Worm (Caenorhabditis elegans) whole organism, young adult: ENCODE results near the gene M153.5.

Experiments
- C06A6.2 ChIP-seq: fragments of 200-800 bp; sonication (Bioruptor generic); conservative IDR thresholded peaks from 2 replicates; pipeline ENCODE4 v1.3.6; 2022; ENCODE audit warnings: missing genetic modification characterization, missing compliant biosample characterization
- D2030.7 ChIP-seq: fragments of 200-800 bp; sonication (Bioruptor generic); IDR thresholded peaks from 2 replicates; pipeline ENCODE4 v1.3.6; 2022; ENCODE audit warnings: missing genetic modification reagents, missing genetic modification characterization, missing compliant biosample characterization
- F22D6.2 ChIP-seq: sonication (generic microtip); optimal IDR thresholded peaks from 2 replicates; lab custom pipeline; 2016; ENCODE audit warnings: mild to moderate bottlenecking, missing genetic modification characterization, missing compliant biosample characterization
- F23B12.7 ChIP-seq: sonication (generic microtip); optimal IDR thresholded peaks from 2 replicates; lab custom pipeline; 2017; ENCODE audit warnings: missing genetic modification characterization, mild to moderate bottlenecking, missing compliant biosample characterization, antibody characterized with exemption, moderate library complexity; ENCODE audit not compliant: insufficient read depth
- F33H1.4 ChIP-seq: fragments of 200-800 bp; sonication (Bioruptor generic); IDR thresholded peaks from 2 replicates; pipeline ENCODE4 v1.3.6; 2022; ENCODE audit warnings: missing genetic modification reagents, missing genetic modification characterization, missing compliant biosample characterization
- F52B5.7 ChIP-seq: sonication (generic microtip); optimal IDR thresholded peaks from 2 replicates; lab custom pipeline; 2016; ENCODE audit warnings: mild to moderate bottlenecking, missing genetic modification characterization, missing compliant biosample characterization
- F55B11.4 ChIP-seq: sonication (generic microtip); optimal IDR thresholded peaks from 2 replicates; lab custom pipeline; 2016; ENCODE audit warnings: missing compliant biosample characterization, missing genetic modification characterization, borderline replicate concordance; ENCODE audit not compliant: insufficient read depth
- F57A8.1 ChIP-seq: fragments of 200-800 bp; sonication (Bioruptor generic); optimal IDR thresholded peaks from 2 replicates; lab custom pipeline; 2018; ENCODE audit warnings: mild to moderate bottlenecking, missing genetic modification characterization, moderate library complexity, missing compliant biosample characterization
- T26A5.8 ChIP-seq: sonication (generic microtip); optimal IDR thresholded peaks from 2 replicates; lab custom pipeline; 2016; ENCODE audit warnings: missing genetic modification characterization, missing compliant biosample characterization
- Y53F4B.3 ChIP-seq: fragments of 200-800 bp; sonication (Bioruptor generic); IDR thresholded peaks from 2 replicates; pipeline ENCODE4 v1.3.6; 2022; ENCODE audit warnings: missing genetic modification reagents, missing genetic modification characterization, missing compliant biosample characterization
- Y53G8AR.9 ChIP-seq: fragments of 200-800 bp; sonication (Bioruptor generic); conservative IDR thresholded peaks from 2 replicates; pipeline ENCODE4 v1.3.6; 2022; ENCODE audit warnings: missing genetic modification reagents, missing genetic modification characterization, missing compliant biosample characterization
- Y79H2A.3 ChIP-seq: fragments of 200-800 bp; sonication (Bioruptor generic); conservative IDR thresholded peaks from 2 replicates; pipeline ENCODE4 v1.3.6; 2022; ENCODE audit warnings: missing genetic modification reagents, missing genetic modification characterization, missing compliant biosample characterization
- aptf-3 ChIP-seq: fragments of 200-800 bp; sonication (Bioruptor generic); IDR thresholded peaks from 2 replicates; pipeline ENCODE4 v1.3.6; 2022; ENCODE audit warnings: missing genetic modification characterization, missing compliant biosample characterization
- attf-5 ChIP-seq: fragments of 200-800 bp; sonication (Bioruptor generic); optimal IDR thresholded peaks from 2 replicates; lab custom pipeline; 2018; ENCODE audit warnings: mild to moderate bottlenecking, missing genetic modification characterization, missing compliant biosample characterization
- attf-6 ChIP-seq: fragments of 200-800 bp; sonication (Bioruptor generic); IDR thresholded peaks from 2 replicates; pipeline ENCODE4 v1.3.6; 2022; ENCODE audit warnings: missing genetic modification reagents, missing genetic modification characterization, missing compliant biosample characterization
- bed-1 ChIP-seq: fragments of 200-800 bp; sonication (Bioruptor generic); IDR thresholded peaks from 2 replicates; pipeline ENCODE4 v1.3.6; 2022; ENCODE audit warnings: missing genetic modification reagents, missing genetic modification characterization, missing compliant biosample characterization
- bed-2 ChIP-seq: fragments of 200-800 bp; sonication (Bioruptor generic); IDR thresholded peaks from 2 replicates; pipeline ENCODE4 v1.3.6; 2022; ENCODE audit warnings: missing genetic modification reagents, missing genetic modification characterization, missing compliant biosample characterization
- ccch-3 ChIP-seq: fragments of 200-800 bp; sonication (Bioruptor generic); optimal IDR thresholded peaks from 2 replicates; lab custom pipeline; 2018; ENCODE audit warnings: mild to moderate bottlenecking, missing genetic modification characterization, missing compliant biosample characterization
- ceh-100 ChIP-seq: fragments of 200-800 bp; sonication (Bioruptor generic); IDR thresholded peaks from 2 replicates; pipeline ENCODE4 v1.3.6; 2022; ENCODE audit warnings: missing genetic modification reagents, missing genetic modification characterization, missing compliant biosample characterization
- chd-7 ChIP-seq: sonication (generic microtip); optimal IDR thresholded peaks from 2 replicates; lab custom pipeline; 2016; ENCODE audit warnings: mild to moderate bottlenecking, missing genetic modification characterization, moderate library complexity, missing compliant biosample characterization
- die-1 ChIP-seq: sonication (generic microtip); optimal IDR thresholded peaks from 2 replicates; lab custom pipeline; 2016; ENCODE audit warnings: missing genotype, mild to moderate bottlenecking, missing genetic modification characterization, missing compliant biosample characterization
- egl-18 ChIP-seq: fragments of 200-800 bp; sonication (Bioruptor generic); IDR thresholded peaks from 2 replicates; pipeline ENCODE4 v1.3.6; 2022; ENCODE audit warnings: missing genetic modification reagents, missing genetic modification characterization, missing compliant biosample characterization
- egrh-3 ChIP-seq: fragments of 200-800 bp; sonication (Bioruptor generic); IDR thresholded peaks from 2 replicates; pipeline ENCODE4 v1.3.6; 2022; ENCODE audit warnings: missing genetic modification reagents, missing genetic modification characterization, missing compliant biosample characterization
- fkh-3 ChIP-seq: sonication (generic microtip); optimal IDR thresholded peaks from 2 replicates; lab custom pipeline; 2016; ENCODE audit warnings: mild to moderate bottlenecking, missing genetic modification characterization, missing compliant biosample characterization
- lin-40 ChIP-seq: sonication (generic microtip); optimal IDR thresholded peaks from 2 replicates; lab custom pipeline; 2016; ENCODE audit warnings: missing genetic modification characterization, mild to moderate bottlenecking, missing compliant biosample characterization, missing genotype, missing genetic modification reagents
- lir-1 ChIP-seq: fragments of 200-800 bp; sonication (Bioruptor generic); conservative IDR thresholded peaks from 2 replicates; pipeline ENCODE4 v1.3.6; 2022; ENCODE audit warnings: missing genetic modification reagents, missing genetic modification characterization, missing compliant biosample characterization
- lsl-1 ChIP-seq: fragments of 200-800 bp; sonication (Bioruptor generic); optimal IDR thresholded peaks from 2 replicates; lab custom pipeline; 2018; ENCODE audit warnings: mild to moderate bottlenecking, missing genetic modification characterization, moderate library complexity, missing compliant biosample characterization
- madf-10 ChIP-seq: sonication (generic microtip); optimal IDR thresholded peaks from 2 replicates; lab custom pipeline; 2016; ENCODE audit warnings: mild to moderate bottlenecking, missing genetic modification characterization, missing compliant biosample characterization
- mxl-1 ChIP-seq: sonication (generic microtip); optimal IDR thresholded peaks from 2 replicates; lab custom pipeline; 2016; ENCODE audit warnings: missing genetic modification characterization, missing compliant biosample characterization
- nfya-1 ChIP-seq: sonication (generic microtip); optimal IDR thresholded peaks from 2 replicates; lab custom pipeline; 2017; ENCODE audit warnings: antibody characterized with exemption, missing compliant biosample characterization, missing genetic modification characterization, borderline replicate concordance; ENCODE audit not compliant: insufficient read depth
- nfya-2 ChIP-seq: fragments of 200-800 bp; sonication (Bioruptor generic); IDR thresholded peaks from 2 replicates; pipeline ENCODE4 v1.3.6; 2022; ENCODE audit warnings: missing genetic modification reagents, missing genetic modification characterization, missing compliant biosample characterization
- nhr-27 ChIP-seq: fragments of 200-800 bp; sonication (Bioruptor generic); optimal IDR thresholded peaks from 2 replicates; lab custom pipeline; 2018; ENCODE audit warnings: mild to moderate bottlenecking, missing genetic modification characterization, moderate library complexity, missing compliant biosample characterization
- nhr-80 ChIP-seq: sonication (generic microtip); optimal IDR thresholded peaks from 2 replicates; lab custom pipeline; 2016; ENCODE audit warnings: missing genetic modification characterization, missing compliant biosample characterization
- snpc-1.1 ChIP-seq: sonication (generic microtip); optimal IDR thresholded peaks from 2 replicates; lab custom pipeline; 2017; ENCODE audit warnings: missing genetic modification characterization, mild to moderate bottlenecking, missing compliant biosample characterization, antibody characterized with exemption, moderate library complexity, missing genotype, missing genetic modification reagents; ENCODE audit not compliant: insufficient read depth
- snpc-4 ChIP-seq, 5 experiments: fragments of 150-350 bp in 1 of 5; sonication (generic microtip) in 4 of 5; optimal IDR thresholded peaks; 2 replicates each; lab custom pipeline; 2014 to 2018; ENCODE audit warnings: missing genetic modification characterization in 5 of 5, missing biosample characterization in 3 of 5, antibody characterized with exemption in 2 of 5, mild to moderate bottlenecking in 2 of 5, missing compliant biosample characterization in 2 of 5, missing genotype in 2 of 5, moderate library complexity in 2 of 5, missing genetic modification reagents in 1 of 5
- unc-130 ChIP-seq: sonication (generic microtip); optimal IDR thresholded peaks from 2 replicates; lab custom pipeline; 2016; ENCODE audit warnings: missing genetic modification reagents, missing genetic modification characterization, missing compliant biosample characterization
- unc-62 ChIP-seq: fragments of 150-350 bp; optimal IDR thresholded peaks from 2 replicates; lab custom pipeline; 2014; ENCODE audit warnings: missing biosample characterization, missing genetic modification reagents, missing genetic modification characterization
- zfh-2 ChIP-seq: fragments of 200-800 bp; sonication (Bioruptor generic); conservative IDR thresholded peaks from 2 replicates; pipeline ENCODE4 v1.3.6; 2022; ENCODE audit warnings: missing genetic modification reagents, missing genetic modification characterization, missing compliant biosample characterization
- ztf-18 ChIP-seq: sonication (generic microtip); optimal IDR thresholded peaks from 2 replicates; lab custom pipeline; 2016; ENCODE audit warnings: missing genotype, mild to moderate bottlenecking, missing genetic modification characterization, missing compliant biosample characterization
- ztf-22 ChIP-seq: fragments of 200-800 bp; sonication (Bioruptor generic); optimal IDR thresholded peaks from 2 replicates; lab custom pipeline; 2018; ENCODE audit warnings: mild to moderate bottlenecking, missing genetic modification characterization, moderate library complexity, missing compliant biosample characterization
- ztf-25 ChIP-seq: fragments of 200-800 bp; sonication (Bioruptor generic); IDR thresholded peaks from 2 replicates; pipeline ENCODE4 v1.3.6; 2022; ENCODE audit warnings: missing genetic modification reagents, missing genetic modification characterization, missing compliant biosample characterization
- ztf-26 ChIP-seq: sonication (generic microtip); optimal IDR thresholded peaks from 2 replicates; lab custom pipeline; 2017; ENCODE audit warnings: missing genetic modification characterization, missing compliant biosample characterization
- ztf-28 ChIP-seq: fragments of 200-800 bp; sonication (Bioruptor generic); IDR thresholded peaks from 2 replicates; pipeline ENCODE4 v1.3.6; 2022; ENCODE audit warnings: missing genetic modification reagents, missing genetic modification characterization, missing compliant biosample characterization

The M153.5 gene

ce11 chrX:12103712-12104111 lies 40.1 kb upstream of the M153.5 start, which contains the start of gene W03G11.3:
W03G11.3 (minus strand) TSS chrX:12103812.
- TF ChIP-seq F23B12.7 (no peak), ccch-3 (no peak), F57A8.1 (GFP tag; lab: Kevin White, UChicago) (no peak), nhr-80 (tag; lab: Kevin White, UChicago) (no peak), bed-2 (GFP tag; lab: Robert Waterston, UW) (no peak), lir-1 (GFP tag; lab: Robert Waterston, UW) (no peak), bed-1 (no peak), snpc-1.1 (no peak), nhr-27 (no peak), D2030.7 (GFP tag; lab: Robert Waterston, UW) (no peak), snpc-4 (GFP tag; optimal IDR thresholded peaks at IDR 0.05; lab: Kevin White, UChicago) (no peak), snpc-4 (tag; optimal IDR thresholded peaks at IDR 0.05; lab: Kevin White, UChicago) (no peak), unc-62 (GFP tag; lab: Kevin White, UChicago) (no peak), ceh-100 (GFP tag; lab: Robert Waterston, UW) (no peak), Y53G8AR.9 (GFP tag; lab: Robert Waterston, UW) (no peak), lin-40 (tag; lab: Kevin White, UChicago) (no peak), F55B11.4 (tag; lab: Kevin White, UChicago) (no peak), F33H1.4 (GFP tag; lab: Robert Waterston, UW) (no peak)
- TF ChIP-seq, all 124 proteins: peak for 0

DNA sequence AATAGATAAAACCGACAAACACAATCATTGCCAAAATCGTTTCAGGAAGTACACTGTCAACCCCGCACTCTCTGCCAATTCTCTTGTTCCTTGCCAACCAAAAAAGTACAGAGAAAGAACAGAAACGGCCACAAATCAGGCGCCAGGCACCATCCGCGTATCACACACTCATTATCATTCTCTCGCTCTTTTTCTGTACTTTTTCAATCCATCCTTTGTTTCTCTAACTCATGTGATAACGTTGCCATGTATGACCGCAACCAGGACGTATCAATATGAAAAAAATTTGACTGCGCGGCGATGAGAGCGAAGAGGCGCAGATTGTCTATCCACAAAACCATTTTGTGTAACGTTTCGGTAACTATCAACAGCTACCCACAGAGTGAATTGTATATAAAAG lies 39.2 kb upstream of the M153.5 start, which contains the start of gene col-181:
Gene col-181, plus strand, starts transcription at position 301 of the 400 bp plus-strand sequence.
- no peak for TF ChIP-seq ceh-100 (GFP tag; lab: Robert Waterston, UW)
- TF ChIP-seq die-1 (tag; lab: Kevin White, UChicago): peak; percentile 8
- TF ChIP-seq, all 124 proteins: peak for 1

DNA sequence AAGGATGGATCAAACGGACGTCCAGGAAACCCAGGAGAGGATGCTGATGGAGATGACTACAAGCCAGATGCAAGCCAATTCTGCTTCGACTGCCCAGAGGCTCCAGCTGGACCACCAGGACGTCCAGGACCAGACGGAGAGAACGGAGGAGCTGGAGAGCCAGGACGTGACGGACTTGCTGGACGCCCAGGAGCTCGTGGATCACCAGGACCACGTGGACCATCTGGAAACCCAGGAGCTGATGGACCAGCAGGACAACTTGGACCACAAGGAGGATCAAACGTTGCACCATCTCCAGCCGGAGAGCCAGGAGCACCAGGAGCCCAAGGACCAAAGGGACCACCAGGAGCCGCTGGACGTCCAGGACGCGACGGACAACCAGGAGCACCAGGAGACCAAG lies 38.3 kb upstream of the M153.5 start:
- TF ChIP-seq ztf-22 (GFP tag; lab: Kevin White, UChicago): no peak
- TF ChIP-seq ztf-26: peak; percentile 44
- TF ChIP-seq ztf-28 (GFP tag; lab: Robert Waterston, UW): no peak
- no peak for TF ChIP-seq chd-7
- no peak for TF ChIP-seq madf-10 (tag; lab: Kevin White, UChicago)
- TF ChIP-seq fkh-3 (tag; lab: Kevin White, UChicago): no peak
- TF ChIP-seq zfh-2 (GFP tag; lab: Robert Waterston, UW): peak; percentile 87
- TF ChIP-seq egrh-3 (GFP tag; lab: Robert Waterston, UW): peak; percentile 79; the same call in 1 of the 2 replicates
- no peak for TF ChIP-seq attf-6 (GFP tag; lab: Robert Waterston, UW)

DNA sequence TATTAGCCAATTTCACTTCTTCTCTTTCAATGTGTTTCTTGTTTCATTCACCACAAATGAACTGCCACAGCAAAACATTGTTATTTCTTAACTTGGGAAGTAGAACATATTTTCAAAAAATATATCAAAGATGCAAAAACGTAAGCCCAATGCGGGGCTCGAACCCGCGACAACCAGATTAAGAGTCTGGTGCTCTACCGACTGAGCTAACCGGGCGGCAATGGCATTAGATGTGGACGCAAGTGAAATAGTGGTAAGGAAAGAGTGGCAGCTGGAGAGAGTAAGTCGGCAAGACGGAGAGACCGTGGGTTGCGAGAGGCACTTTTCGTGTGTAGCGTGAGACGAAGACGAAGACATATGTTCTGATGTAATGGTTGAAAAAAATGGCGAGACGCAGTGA lies 37.8 kb upstream of the M153.5 start:
- TF ChIP-seq bed-1 (no peak), bed-2 (GFP tag; lab: Robert Waterston, UW) (0 out of 2 replicates have a peak, but pooled peaks have one; percentile 47), aptf-3 (GFP tag; lab: Robert Waterston, UW) (no peak), attf-5 (no peak), mxl-1 (tag; lab: Kevin White, UChicago) (peak; percentile 91), C06A6.2 (GFP tag; lab: Robert Waterston, UW) (peak; percentile 67), ztf-25 (GFP tag; lab: Robert Waterston, UW) (peak; percentile 98), nfya-1 (tag; lab: Kevin White, UChicago) (no peak), F57A8.1 (GFP tag; lab: Kevin White, UChicago) (no peak), Y53F4B.3 (GFP tag; lab: Robert Waterston, UW) (peak; percentile 84), nfya-2 (GFP tag; lab: Robert Waterston, UW) (no peak), F22D6.2 (tag; lab: Kevin White, UChicago) (peak; percentile 53), T26A5.8 (tag; lab: Kevin White, UChicago) (peak; percentile 87), lsl-1 (GFP tag; lab: Kevin White, UChicago) (no peak), unc-130 (GFP tag; lab: Kevin White, UChicago) (peak; percentile 46), lin-40 (tag; lab: Kevin White, UChicago) (peak; percentile 88), F52B5.7 (tag; lab: Kevin White, UChicago) (peak; percentile 87), F33H1.4 (GFP tag; lab: Robert Waterston, UW) (no peak), egl-18 (GFP tag; lab: Robert Waterston, UW) (peak; percentile 89), ztf-18 (tag; lab: Kevin White, UChicago) (peak; percentile 81), Y79H2A.3 (GFP tag; lab: Robert Waterston, UW) (0 out of 2 replicates have a peak, but pooled peaks have one; percentile 33)
